Fruit fly (Drosophila melanogaster) whole organism, adult: ENCODE results near the gene LpR2.

ENCODE experiments used
- CG11617 ChIP-seq: fragments of 200-800 bp; sonication (Bioruptor generic); optimal IDR thresholded peaks from 2 replicates; lab custom pipeline; 2017; ENCODE audit warnings: mild to moderate bottlenecking, missing biosample characterization, missing genetic modification reagents, missing genetic modification characterization
- CG12768 ChIP-seq: fragments of 200-800 bp; sonication (Bioruptor generic); optimal IDR thresholded peaks from 2 replicates; lab custom pipeline; 2017; ENCODE audit warnings: missing biosample characterization, missing genetic modification characterization, mild to moderate bottlenecking, moderate library complexity, missing genetic modification reagents
- CG14711 ChIP-seq: fragments of 200-800 bp; sonication (Bioruptor generic); optimal IDR thresholded peaks from 2 replicates; lab custom pipeline; 2018; ENCODE audit warnings: missing biosample characterization, mild to moderate bottlenecking, missing genetic modification characterization, moderate library complexity
- CG1620 ChIP-seq: fragments of 200-800 bp; sonication (Bioruptor generic); optimal IDR thresholded peaks from 2 replicates; lab custom pipeline; 2016; ENCODE audit warnings: missing biosample characterization, missing genetic modification characterization
- CG33017 ChIP-seq: fragments of 200-800 bp; sonication (Bioruptor generic); optimal IDR thresholded peaks from 2 replicates; lab custom pipeline; 2018; ENCODE audit warnings: missing biosample characterization, mild to moderate bottlenecking, missing genetic modification characterization, moderate library complexity
- CG5204 ChIP-seq: fragments of 200-800 bp; sonication (Bioruptor generic); optimal IDR thresholded peaks from 2 replicates; lab custom pipeline; 2016; ENCODE audit warnings: missing biosample characterization, missing genetic modification characterization
- CG7045 ChIP-seq: fragments of 200-800 bp; sonication (Bioruptor generic); optimal IDR thresholded peaks from 2 replicates; lab custom pipeline; 2017; ENCODE audit warnings: missing biosample characterization, mild to moderate bottlenecking, missing genetic modification characterization
- CG7101 ChIP-seq: fragments of 200-800 bp; sonication (Bioruptor generic); optimal IDR thresholded peaks from 2 replicates; lab custom pipeline; 2018; ENCODE audit warnings: missing biosample characterization, mild to moderate bottlenecking, missing genetic modification characterization, moderate library complexity
- Clk ChIP-seq: fragments of 200-800 bp; sonication (Bioruptor generic); optimal IDR thresholded peaks from 2 replicates; lab custom pipeline; 2017; ENCODE audit warnings: missing biosample characterization, missing genetic modification characterization
- Crg-1 ChIP-seq: fragments of 200-800 bp; sonication (Bioruptor generic); optimal IDR thresholded peaks from 2 replicates; lab custom pipeline; 2016; ENCODE audit warnings: missing biosample characterization, missing genetic modification characterization
- Hr96 ChIP-seq: fragments of 200-800 bp; sonication (Bioruptor generic); optimal IDR thresholded peaks from 2 replicates; lab custom pipeline; 2016; ENCODE audit warnings: missing biosample characterization, missing genetic modification characterization
- Mnt ChIP-seq: fragments of 200-800 bp; sonication (Bioruptor generic); optimal IDR thresholded peaks from 2 replicates; lab custom pipeline; 2016; ENCODE audit warnings: missing biosample characterization, mild to moderate bottlenecking, missing genetic modification characterization
- bab1 ChIP-seq: fragments of 200-800 bp; sonication (Bioruptor generic); optimal IDR thresholded peaks from 3 replicates; lab custom pipeline; 2019; ENCODE audit warnings: missing biosample characterization, mild to moderate bottlenecking, missing genetic modification characterization, moderate library complexity
- cic ChIP-seq: fragments of 200-800 bp; sonication (Bioruptor generic); optimal IDR thresholded peaks from 2 replicates; lab custom pipeline; 2017; ENCODE audit warnings: missing biosample characterization, mild to moderate bottlenecking, missing genetic modification characterization, moderate library complexity
- cnc ChIP-seq, 2 experiments: fragments of >200 bp; optimal IDR thresholded peaks; 2 replicates each; lab custom pipeline; 2017
- kay ChIP-seq: fragments of 200-800 bp; sonication (Bioruptor generic); peaks from one replicate; lab custom pipeline; 2016; ENCODE audit warnings: missing biosample characterization, missing genetic modification characterization, borderline replicate concordance
- pad ChIP-seq: fragments of 200-800 bp; sonication (Bioruptor generic); optimal IDR thresholded peaks from 3 replicates; lab custom pipeline; 2017; ENCODE audit warnings: missing biosample characterization, missing genetic modification characterization, mild to moderate bottlenecking, moderate library complexity, missing genetic modification reagents
- tj ChIP-seq: fragments of 200-800 bp; sonication (Bioruptor generic); optimal IDR thresholded peaks from 3 replicates; lab custom pipeline; 2017; ENCODE audit warnings: missing biosample characterization, mild to moderate bottlenecking, missing genetic modification characterization, moderate library complexity
- toe ChIP-seq: fragments of 200-800 bp; sonication (Bioruptor generic); optimal IDR thresholded peaks from 2 replicates; lab custom pipeline; 2016; ENCODE audit warnings: missing biosample characterization, missing genetic modification characterization

LpR2 gene

DNA sequence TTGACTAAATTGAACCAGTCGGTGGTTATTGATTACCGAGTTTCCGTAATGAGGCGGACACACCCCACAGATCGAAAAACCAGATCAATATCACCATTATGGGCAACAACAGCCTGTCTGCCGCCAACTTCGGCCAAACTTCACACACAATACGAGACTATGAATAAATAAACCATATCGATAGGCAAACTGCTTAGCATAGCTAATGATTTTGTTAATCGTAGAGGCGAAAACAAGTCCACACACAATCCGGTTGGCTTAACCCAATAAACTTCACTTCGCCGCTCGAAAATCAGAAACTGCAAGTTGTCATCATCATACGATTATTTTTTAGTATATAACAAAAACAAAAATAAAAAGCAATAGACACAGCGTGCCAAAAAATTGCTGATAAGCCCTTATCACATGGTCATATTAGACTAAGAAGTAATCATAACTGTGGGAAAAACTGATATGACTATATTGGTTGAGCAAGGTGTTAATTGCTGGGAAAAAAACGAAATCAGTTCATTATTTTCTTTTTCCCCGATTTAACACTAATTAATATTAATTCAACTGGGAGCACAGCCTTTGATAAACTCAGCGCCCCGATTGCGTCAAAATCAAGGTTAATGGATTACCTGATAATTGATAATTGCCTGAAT lies 15.7 kb upstream of the LpR2 start:
- TF ChIP-seq CG14711 (tag; lab: Kevin White, UChicago) = no peak
- TF ChIP-seq Clk (GFP tag; lab: Kevin White, UChicago) = no peak
- TF ChIP-seq CG12768 = no peak
- TF ChIP-seq CG5204 (GFP tag; lab: Kevin White, UChicago) = no peak

DNA sequence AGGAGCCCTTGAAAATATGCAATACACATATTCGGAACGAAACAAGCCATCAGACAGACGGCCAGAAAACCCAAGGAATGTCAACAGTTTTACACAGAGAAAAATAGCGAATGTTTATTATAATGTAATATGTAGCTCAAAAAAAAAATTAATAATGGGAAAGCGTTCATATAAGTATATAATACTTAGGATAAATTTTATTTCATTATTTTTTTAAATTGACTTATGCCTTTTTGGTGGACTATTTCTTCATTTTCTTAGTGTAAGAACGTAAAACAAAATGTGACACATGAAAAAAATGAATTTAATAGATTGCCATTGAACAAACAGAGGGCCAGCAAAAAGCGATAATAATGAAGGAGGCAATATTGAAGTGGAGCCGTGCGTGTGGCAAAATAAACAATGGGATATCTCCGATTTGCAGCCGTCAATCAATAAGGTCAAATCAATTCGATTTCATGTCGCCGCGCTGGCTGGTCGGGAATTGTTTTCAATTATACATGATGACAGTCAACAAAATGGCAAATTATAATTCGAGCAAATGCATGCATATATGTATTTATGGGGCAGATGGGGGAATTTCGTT lies 14.7 kb upstream of the LpR2 start:
- peak; percentile 20 for TF ChIP-seq cic (GFP tag; lab: Kevin White, UChicago)
- TF ChIP-seq CG12768 = no peak
- TF ChIP-seq Crg-1 (GFP tag; lab: Kevin White, UChicago) = no peak
- TF ChIP-seq Mnt (GFP tag; lab: Kevin White, UChicago) = no peak
- TF ChIP-seq bab1 (GFP tag; lab: Kevin White, UChicago) = no peak
- TF ChIP-seq cnc (optimal IDR thresholded peaks at IDR 0.05; lab: Kevin White, UChicago) = no peak
- TF ChIP-seq CG11617 (GFP tag; lab: Kevin White, UChicago) = no peak
- no peak for TF ChIP-seq tj
- TF ChIP-seq Clk (GFP tag; lab: Kevin White, UChicago) = no peak

DNA sequence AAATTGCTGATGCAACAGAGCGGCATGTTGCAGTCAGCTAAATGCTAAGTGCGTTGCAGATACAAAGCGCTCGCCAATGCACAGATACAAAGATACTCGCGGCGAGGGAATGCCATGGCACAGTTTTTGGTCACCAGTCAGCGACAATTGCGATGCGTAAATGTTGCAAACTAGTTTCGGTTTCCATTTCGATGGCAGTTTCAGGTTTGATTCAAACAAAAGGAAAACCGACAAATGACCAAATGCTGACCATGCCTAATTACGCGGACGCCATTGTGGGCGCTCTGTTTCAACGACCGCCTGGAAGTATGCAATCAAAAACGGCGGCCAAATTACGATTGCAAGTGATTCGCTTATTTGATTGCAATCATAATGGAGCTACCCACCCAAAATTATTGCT lies 13.5 kb upstream of the LpR2 start:
- TF ChIP-seq kay (GFP tag; lab: Kevin White, UChicago) (no peak), CG33017 (tag; lab: Kevin White, UChicago) (no peak), CG1620 (no peak), cnc (optimal IDR thresholded peaks at IDR 0.05; lab: Kevin White, UChicago) (no peak), Crg-1 (GFP tag; lab: Kevin White, UChicago) (no peak), CG11617 (GFP tag; lab: Kevin White, UChicago) (no peak)

- peak; percentile 96 for TF ChIP-seq tj
- no peak for TF ChIP-seq CG14711 (tag; lab: Kevin White, UChicago)
- peak; percentile 44 for TF ChIP-seq kay (GFP tag; lab: Kevin White, UChicago)
Measured at dm6 chr3R:25739727-25740126, 538 bp downstream of the LpR2 start.

DNA sequence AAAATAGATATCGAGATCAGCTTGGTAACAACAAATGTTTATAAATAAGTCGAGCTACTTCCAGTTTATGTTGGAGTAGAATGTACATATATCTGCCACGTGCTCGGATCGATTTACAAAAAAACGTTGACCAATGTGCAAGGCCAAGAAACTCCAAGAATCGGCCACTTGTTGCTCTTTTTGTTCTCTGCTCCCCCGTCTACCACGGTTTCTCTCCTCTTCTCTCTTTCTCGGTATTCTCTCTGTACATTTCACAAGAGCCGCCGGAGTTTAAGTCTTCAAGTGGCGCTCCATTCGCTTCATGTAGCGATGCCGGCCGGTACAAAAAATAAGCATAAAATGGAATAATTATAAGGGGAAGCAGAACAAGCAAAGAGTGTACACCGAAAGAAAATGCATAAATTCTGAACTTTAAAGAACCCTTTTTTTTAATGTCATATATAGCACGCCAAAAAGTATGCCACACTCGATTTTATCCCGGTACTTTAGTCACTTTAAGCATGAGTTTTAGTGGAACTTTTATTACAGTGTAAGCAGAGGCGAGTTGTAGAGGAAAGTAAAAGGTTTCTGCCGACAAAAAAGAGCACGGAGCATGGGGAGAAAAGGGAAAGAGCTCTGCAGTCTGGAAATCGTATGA lies 2.4 kb downstream of the LpR2 start:
- TF ChIP-seq CG11617 (GFP tag; lab: Kevin White, UChicago) = peak; percentile 45
- no peak for TF ChIP-seq toe (GFP tag; lab: Kevin White, UChicago)
- TF ChIP-seq CG1620 = peak; percentile 75
- peak; percentile 4 for TF ChIP-seq CG7045
- TF ChIP-seq bab1 (GFP tag; lab: Kevin White, UChicago) = peak; percentile 96
- TF ChIP-seq pad (GFP tag; lab: Kevin White, UChicago) = peak; percentile 86
- TF ChIP-seq kay (GFP tag; lab: Kevin White, UChicago) = peak; percentile 34
- peak; percentile 70 for TF ChIP-seq Hr96
- TF ChIP-seq CG14711 (tag; lab: Kevin White, UChicago) = peak; percentile 80
- TF ChIP-seq CG7101 = peak; percentile 84
- TF ChIP-seq CG33017 (tag; lab: Kevin White, UChicago) = no peak
- no peak for TF ChIP-seq CG12768
- TF ChIP-seq tj = peak; percentile 84
- no peak for TF ChIP-seq cic (GFP tag; lab: Kevin White, UChicago)
- peak; percentile 70 for TF ChIP-seq Crg-1 (GFP tag; lab: Kevin White, UChicago)
- no peak for TF ChIP-seq Clk (GFP tag; lab: Kevin White, UChicago)
- no peak for TF ChIP-seq cnc (optimal IDR thresholded peaks at IDR 0.05; lab: Kevin White, UChicago)
- TF ChIP-seq Mnt (GFP tag; lab: Kevin White, UChicago) = peak; percentile 49
- no peak for TF ChIP-seq CG5204 (GFP tag; lab: Kevin White, UChicago)

- no peak for TF ChIP-seq CG5204 (GFP tag; lab: Kevin White, UChicago)
- TF ChIP-seq tj = peak; percentile 45
- TF ChIP-seq pad (GFP tag; lab: Kevin White, UChicago) = peak; percentile 5
- TF ChIP-seq bab1 (GFP tag; lab: Kevin White, UChicago) = peak; percentile 84
- TF ChIP-seq CG7101 = peak; percentile 32
- no peak for TF ChIP-seq toe (GFP tag; lab: Kevin White, UChicago)
Measured at dm6 chr3R:25735801-25736068, 4.5 kb downstream of the LpR2 start.

dm6 chr3R:25734967-25735800 lies 5.1 kb downstream of the LpR2 start:
- peak; percentile 77 for TF ChIP-seq cic (GFP tag; lab: Kevin White, UChicago)
- peak in 1 of 2 experiments; percentile 29 for TF ChIP-seq cnc (optimal IDR thresholded peaks at IDR 0.05; lab: Kevin White, UChicago)
- TF ChIP-seq Mnt (GFP tag; lab: Kevin White, UChicago) = no peak
